Worm (Caenorhabditis elegans) whole organism, L2 larva: ENCODE measurements around the gene F37A8.1.
A peak's percentile ranks its signal among the peaks of the same experiment; 100 is the strongest.

Experiments used
- C34F6.9 ChIP-seq: fragments of 150-350 bp; optimal IDR thresholded peaks from 2 replicates; lab custom pipeline; 2014; ENCODE audit warnings: missing biosample characterization, missing genetic modification characterization
- F13H6.1 ChIP-seq: sonication (generic microtip); optimal IDR thresholded peaks from 2 replicates; lab custom pipeline; 2016; ENCODE audit warnings: missing genetic modification characterization, missing compliant biosample characterization
- R02D3.7 ChIP-seq: fragments of 150-350 bp; optimal IDR thresholded peaks from 2 replicates; lab custom pipeline; 2014; ENCODE audit warnings: missing biosample characterization, missing genetic modification characterization
- Y55F3AM.14 ChIP-seq: fragments of 200-800 bp; sonication (Bioruptor generic); optimal IDR thresholded peaks from 2 replicates; lab custom pipeline; 2018; ENCODE audit warnings: mild to moderate bottlenecking, missing genetic modification characterization, missing compliant biosample characterization
- ZK546.5 ChIP-seq: sonication (generic microtip); optimal IDR thresholded peaks from 2 replicates; lab custom pipeline; 2017; ENCODE audit warnings: missing biosample characterization, missing genetic modification characterization
- alr-1 ChIP-seq: fragments of 150-350 bp; optimal IDR thresholded peaks from 2 replicates; lab custom pipeline; 2014; ENCODE audit warnings: missing biosample characterization, missing genetic modification characterization
- aly-2 ChIP-seq: fragments of 150-350 bp; optimal IDR thresholded peaks from 2 replicates; lab custom pipeline; 2014; ENCODE audit warnings: missing biosample characterization, missing genetic modification characterization
- ama-1 ChIP-seq: fragments of 150-350 bp; optimal IDR thresholded peaks from 2 replicates; lab custom pipeline; 2018; ENCODE audit warnings: inconsistent platforms
- blmp-1 ChIP-seq: sonication (generic microtip); optimal IDR thresholded peaks from 2 replicates; lab custom pipeline; 2017; ENCODE audit warnings: missing genetic modification characterization, mild to moderate bottlenecking, missing compliant biosample characterization, antibody characterized with exemption, moderate library complexity; ENCODE audit not compliant: insufficient read depth
- ceh-16 ChIP-seq: fragments of 150-350 bp; optimal IDR thresholded peaks from 2 replicates; lab custom pipeline; 2014; ENCODE audit warnings: missing biosample characterization, missing genetic modification characterization
- ceh-82 ChIP-seq: fragments of 150-350 bp; optimal IDR thresholded peaks from 2 replicates; lab custom pipeline; 2014; ENCODE audit warnings: missing biosample characterization, missing genetic modification characterization
- crh-2 ChIP-seq: sonication (generic microtip); optimal IDR thresholded peaks from 2 replicates; lab custom pipeline; 2017; ENCODE audit warnings: missing biosample characterization, missing genetic modification characterization
- dmd-4 ChIP-seq: sonication (generic microtip); optimal IDR thresholded peaks from 2 replicates; lab custom pipeline; 2017; ENCODE audit warnings: missing biosample characterization, missing genetic modification characterization
- egl-27 ChIP-seq: sonication (generic microtip); optimal IDR thresholded peaks from 3 replicates; lab custom pipeline; 2017; ENCODE audit warnings: missing biosample characterization, missing genetic modification reagents, missing genetic modification characterization
- elt-1 ChIP-seq: fragments of 150-350 bp; optimal IDR thresholded peaks from 2 replicates; lab custom pipeline; 2014; ENCODE audit warnings: missing biosample characterization, missing genetic modification characterization
- elt-3 ChIP-seq: sonication (generic microtip); optimal IDR thresholded peaks from 2 replicates; lab custom pipeline; 2017; ENCODE audit warnings: missing biosample characterization, missing genetic modification characterization
- fos-1 ChIP-seq: fragments of 150-350 bp; optimal IDR thresholded peaks from 2 replicates; lab custom pipeline; 2014; ENCODE audit warnings: missing biosample characterization, missing genetic modification characterization
- gmeb-1 ChIP-seq: fragments of 150-350 bp; optimal IDR thresholded peaks from 2 replicates; lab custom pipeline; 2014; ENCODE audit warnings: missing biosample characterization, missing genetic modification characterization
- lin-11 ChIP-seq: fragments of 150-350 bp; sonication (generic microtip); optimal IDR thresholded peaks from 2 replicates; lab custom pipeline; 2014; ENCODE audit warnings: missing biosample characterization, missing genetic modification characterization, inconsistent platforms, mixed read lengths
- lin-13 ChIP-seq: fragments of 150-350 bp; optimal IDR thresholded peaks from 2 replicates; lab custom pipeline; 2014; ENCODE audit warnings: missing biosample characterization, missing genetic modification reagents, missing genetic modification characterization
- lin-39 ChIP-seq: fragments of 150-350 bp; optimal IDR thresholded peaks from 2 replicates; lab custom pipeline; 2014; ENCODE audit warnings: missing biosample characterization, missing genetic modification reagents, missing genetic modification characterization
- lsy-2 ChIP-seq, 2 experiments: fragments of 150-350 bp in 1 of 2; sonication (generic microtip) in 1 of 2; optimal IDR thresholded peaks; 2 replicates each; lab custom pipeline; 2014 to 2017; ENCODE audit warnings: missing biosample characterization in 2 of 2, missing genetic modification characterization in 2 of 2
- mab-5 ChIP-seq: fragments of 150-350 bp; optimal IDR thresholded peaks from 2 replicates; lab custom pipeline; 2014; ENCODE audit warnings: missing biosample characterization, missing genetic modification characterization
- mbf-1 ChIP-seq: sonication (generic microtip); optimal IDR thresholded peaks from 2 replicates; lab custom pipeline; 2017; ENCODE audit warnings: missing biosample characterization, missing genetic modification characterization
- mdl-1 ChIP-seq, 2 experiments: fragments of 150-350 bp in 1 of 2; sonication (generic microtip) in 1 of 2; optimal IDR thresholded peaks; 2 replicates each; lab custom pipeline; 2017; ENCODE audit warnings: missing biosample characterization in 2 of 2, missing genetic modification characterization in 2 of 2
- nhr-10 ChIP-seq: sonication (generic microtip); optimal IDR thresholded peaks from 2 replicates; lab custom pipeline; 2017; ENCODE audit warnings: missing biosample characterization, missing genetic modification characterization
- nhr-11 ChIP-seq: fragments of 150-350 bp; optimal IDR thresholded peaks from 2 replicates; lab custom pipeline; 2014; ENCODE audit warnings: missing biosample characterization, missing genetic modification characterization
- nhr-12 ChIP-seq: fragments of 150-350 bp; optimal IDR thresholded peaks from 2 replicates; lab custom pipeline; 2014; ENCODE audit warnings: missing biosample characterization, missing genetic modification characterization
- nhr-129 ChIP-seq: fragments of 150-350 bp; optimal IDR thresholded peaks from 2 replicates; lab custom pipeline; 2014; ENCODE audit warnings: missing biosample characterization, missing genetic modification characterization
- nhr-21 ChIP-seq: fragments of 150-350 bp; optimal IDR thresholded peaks from 2 replicates; lab custom pipeline; 2014; ENCODE audit warnings: missing biosample characterization, missing genetic modification characterization
- nhr-23 ChIP-seq: fragments of 150-350 bp; optimal IDR thresholded peaks from 2 replicates; lab custom pipeline; 2014; ENCODE audit warnings: missing biosample characterization, missing genetic modification reagents, missing genetic modification characterization
- nhr-25 ChIP-seq: fragments of 150-350 bp; sonication (generic microtip); optimal IDR thresholded peaks from 3 replicates; lab custom pipeline; 2014; ENCODE audit warnings: missing biosample characterization, missing genetic modification characterization
- nhr-6 ChIP-seq: fragments of 150-350 bp; optimal IDR thresholded peaks from 2 replicates; lab custom pipeline; 2014; ENCODE audit warnings: missing biosample characterization, missing genetic modification characterization
- nhr-77 ChIP-seq: fragments of 150-350 bp; optimal IDR thresholded peaks from 2 replicates; lab custom pipeline; 2014; ENCODE audit warnings: missing biosample characterization, missing genetic modification characterization
- peb-1 ChIP-seq: fragments of 150-350 bp; optimal IDR thresholded peaks from 2 replicates; lab custom pipeline; 2014; ENCODE audit warnings: missing biosample characterization, missing genetic modification characterization
- sem-4 ChIP-seq: fragments of 150-350 bp; optimal IDR thresholded peaks from 2 replicates; lab custom pipeline; 2014; ENCODE audit warnings: missing biosample characterization, missing genetic modification reagents, missing genetic modification characterization
- skn-1 ChIP-seq: sonication (generic microtip); optimal IDR thresholded peaks from 2 replicates; lab custom pipeline; 2017; ENCODE audit warnings: missing biosample characterization, missing genetic modification characterization
- sma-3 ChIP-seq: sonication (generic microtip); optimal IDR thresholded peaks from 2 replicates; lab custom pipeline; 2016; ENCODE audit warnings: missing genetic modification reagents, missing genetic modification characterization, missing compliant biosample characterization
- sma-9 ChIP-seq, 2 experiments: fragments of 150-350 bp in 1 of 2; sonication (generic microtip) in 1 of 2; optimal IDR thresholded peaks; 2 replicates each; lab custom pipeline; 2014 to 2016; ENCODE audit warnings: missing genetic modification characterization in 2 of 2, mild to moderate bottlenecking in 1 of 2, missing biosample characterization in 1 of 2, missing compliant biosample characterization in 1 of 2, missing genetic modification reagents in 1 of 2, moderate library complexity in 1 of 2
- snpc-4 ChIP-seq: fragments of 150-350 bp; optimal IDR thresholded peaks from 2 replicates; lab custom pipeline; 2014; ENCODE audit warnings: missing biosample characterization, missing genetic modification characterization
- unc-39 ChIP-seq: fragments of 150-350 bp; optimal IDR thresholded peaks from 2 replicates; lab custom pipeline; 2014; ENCODE audit warnings: missing biosample characterization, missing genetic modification characterization
- unc-55 ChIP-seq: fragments of 150-350 bp; sonication (generic microtip); optimal IDR thresholded peaks from 3 replicates; lab custom pipeline; 2014; ENCODE audit warnings: missing biosample characterization, missing genetic modification reagents, missing genetic modification characterization
- unc-62 ChIP-seq: fragments of 150-350 bp; optimal IDR thresholded peaks from 2 replicates; lab custom pipeline; 2014; ENCODE audit warnings: missing biosample characterization, missing genetic modification reagents, missing genetic modification characterization
- zag-1 ChIP-seq: fragments of 150-350 bp; optimal IDR thresholded peaks from 2 replicates; lab custom pipeline; 2014; ENCODE audit warnings: missing biosample characterization, missing genetic modification characterization
- ztf-1 ChIP-seq: fragments of 200-800 bp; sonication (Bioruptor generic); conservative IDR thresholded peaks from 2 replicates; pipeline ENCODE4 v1.3.6; 2022; ENCODE audit warnings: missing genetic modification characterization, missing compliant biosample characterization
- ztf-11 ChIP-seq: sonication (generic microtip); optimal IDR thresholded peaks from 2 replicates; lab custom pipeline; 2017; ENCODE audit warnings: missing biosample characterization, missing genetic modification characterization
- ztf-4 ChIP-seq: fragments of 150-350 bp; optimal IDR thresholded peaks from 2 replicates; lab custom pipeline; 2014; ENCODE audit warnings: missing biosample characterization, missing genetic modification characterization

F37A8.1 gene

DNA sequence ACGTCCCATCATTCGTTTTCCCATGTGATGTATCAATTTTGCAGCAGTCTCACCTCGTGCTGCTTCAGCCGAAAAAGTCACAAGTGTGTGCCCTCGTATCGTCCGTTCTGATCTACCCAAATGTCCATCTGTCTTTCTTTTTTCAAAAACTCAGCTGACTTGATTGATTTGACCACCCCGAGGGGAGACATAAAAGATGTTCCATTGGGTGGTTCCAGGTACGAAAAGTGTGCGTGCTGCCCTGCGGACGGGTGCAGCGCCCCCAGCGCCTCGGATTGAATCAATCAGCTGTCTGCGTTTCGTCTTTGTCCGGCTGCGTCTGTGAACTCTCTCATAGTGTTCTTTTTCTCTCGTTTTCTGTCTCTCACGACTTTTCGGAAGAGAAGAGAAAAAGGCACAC lies 25.0 kb downstream of the F37A8.1 start:
- no peak for TF ChIP-seq gmeb-1 (tag; lab: Kevin White, UChicago)
- TF ChIP-seq peb-1 (tag; lab: Kevin White, UChicago): no peak
- TF ChIP-seq nhr-12 (tag; lab: Kevin White, UChicago): no peak
- TF ChIP-seq nhr-21: peak; percentile 72
- no peak for TF ChIP-seq ztf-11
- TF ChIP-seq nhr-129 (tag; lab: Kevin White, UChicago): peak; percentile 85
- no peak for TF ChIP-seq unc-62 (GFP tag; lab: Kevin White, UChicago)
- peak; percentile 18 for TF ChIP-seq lin-11 (tag; lab: Kevin White, UChicago)
- peak in 1 of 2 experiments; percentile 69 for TF ChIP-seq lsy-2 (tag; optimal IDR thresholded peaks at IDR 0.05; lab: Kevin White, UChicago)
- peak; percentile 40 for TF ChIP-seq unc-55 (GFP tag; lab: Kevin White, UChicago)
- peak; percentile 12 for TF ChIP-seq blmp-1 (tag; lab: Kevin White, UChicago)
- peak; percentile 85 for TF ChIP-seq sem-4 (tag; lab: Kevin White, UChicago)
- no peak for TF ChIP-seq nhr-23 (tag; lab: Kevin White, UChicago)
- TF ChIP-seq egl-27 (tag; lab: Kevin White, UChicago): peak; percentile 51
- peak; percentile 0 for TF ChIP-seq crh-2 (tag; lab: Kevin White, UChicago)
- TF ChIP-seq C34F6.9 (tag; lab: Kevin White, UChicago): peak; percentile 72
- TF ChIP-seq alr-1 (tag; lab: Kevin White, UChicago): no peak
- TF ChIP-seq skn-1 (tag; lab: Kevin White, UChicago): no peak
- TF ChIP-seq F13H6.1 (tag; lab: Kevin White, UChicago): peak; percentile 66
- no peak for TF ChIP-seq zag-1 (tag; lab: Kevin White, UChicago)
- TF ChIP-seq sma-3 (GFP tag; lab: Kevin White, UChicago): peak; percentile 30
- TF ChIP-seq fos-1 (tag; lab: Kevin White, UChicago): peak; percentile 23
- no peak for TF ChIP-seq unc-39 (tag; lab: Kevin White, UChicago)
- no peak for TF ChIP-seq aly-2 (tag; lab: Kevin White, UChicago)
- peak; percentile 38 for TF ChIP-seq mab-5 (tag; lab: Kevin White, UChicago)
- TF ChIP-seq mdl-1 (tag; optimal IDR thresholded peaks at IDR 0.05; lab: Kevin White, UChicago): peak in 1 of 2 experiments; percentile 63
- TF ChIP-seq ztf-4 (tag; lab: Kevin White, UChicago): no peak
- TF ChIP-seq Y55F3AM.14 (GFP tag; lab: Kevin White, UChicago): peak; percentile 61
- TF ChIP-seq ZK546.5 (tag; lab: Kevin White, UChicago): no peak
- no peak for TF ChIP-seq nhr-77 (tag; lab: Kevin White, UChicago)
- TF ChIP-seq dmd-4 (tag; lab: Kevin White, UChicago): no peak
- no peak for TF ChIP-seq elt-3
- no peak for TF ChIP-seq elt-1
- no peak for TF ChIP-seq ceh-82
- TF ChIP-seq ztf-1 (GFP tag; lab: Robert Waterston, UW): no peak
- TF ChIP-seq ama-1 (lab: Kevin White, UChicago): peak; percentile 3
- TF ChIP-seq lin-13 (GFP tag; lab: Kevin White, UChicago): peak; percentile 2
- TF ChIP-seq lin-39: no peak
- TF ChIP-seq ceh-16: peak; percentile 72
- TF ChIP-seq R02D3.7 (tag; lab: Kevin White, UChicago): no peak
- TF ChIP-seq sma-9 (GFP tag; optimal IDR thresholded peaks at IDR 0.05; lab: Kevin White, UChicago): peak; percentile 89
- TF ChIP-seq sma-9 (tag; optimal IDR thresholded peaks at IDR 0.05; lab: Kevin White, UChicago): no peak
- peak; percentile 79 for TF ChIP-seq nhr-25 (tag; lab: Kevin White, UChicago)
- peak; percentile 47 for TF ChIP-seq nhr-6 (tag; lab: Kevin White, UChicago)
- TF ChIP-seq nhr-11: no peak
- TF ChIP-seq snpc-4 (tag; lab: Kevin White, UChicago): no peak
- TF ChIP-seq, all 48 proteins: peak for 22

DNA sequence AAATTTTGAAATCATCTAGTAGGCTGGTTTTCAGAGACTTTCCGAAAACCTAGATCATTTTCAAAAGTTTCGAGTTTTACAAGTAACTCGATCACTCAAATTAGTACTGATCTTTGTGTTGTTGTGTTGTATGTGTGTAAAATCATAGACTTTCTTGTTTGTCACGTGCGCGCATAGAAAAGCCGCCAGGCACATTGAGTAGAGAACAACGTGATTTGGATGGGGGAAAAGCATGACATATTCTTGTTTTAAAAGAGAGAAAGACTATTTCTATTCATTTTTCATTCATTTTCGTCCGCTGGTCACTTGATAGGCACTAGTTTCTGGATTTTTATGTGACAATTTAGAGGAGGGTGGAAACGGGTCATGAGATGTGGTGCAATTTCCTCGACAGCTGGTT lies 26.0 kb downstream of the F37A8.1 start:
- no peak for TF ChIP-seq gmeb-1 (tag; lab: Kevin White, UChicago)
- no peak for TF ChIP-seq elt-1
- no peak for TF ChIP-seq nhr-11
- no peak for TF ChIP-seq aly-2 (tag; lab: Kevin White, UChicago)
- TF ChIP-seq skn-1 (tag; lab: Kevin White, UChicago): no peak
- TF ChIP-seq ztf-11: no peak
- TF ChIP-seq nhr-25 (tag; lab: Kevin White, UChicago): peak; percentile 46
- no peak for TF ChIP-seq ceh-16
- TF ChIP-seq nhr-21: peak; percentile 33
- TF ChIP-seq F13H6.1 (tag; lab: Kevin White, UChicago): no peak
- TF ChIP-seq unc-62 (GFP tag; lab: Kevin White, UChicago): no peak
- TF ChIP-seq unc-39 (tag; lab: Kevin White, UChicago): no peak
- TF ChIP-seq lin-11 (tag; lab: Kevin White, UChicago): no peak
- TF ChIP-seq mab-5 (tag; lab: Kevin White, UChicago): peak; percentile 7
- TF ChIP-seq sma-3 (GFP tag; lab: Kevin White, UChicago): no peak
- TF ChIP-seq egl-27 (tag; lab: Kevin White, UChicago): no peak
- TF ChIP-seq mbf-1 (tag; lab: Kevin White, UChicago): no peak
- no peak for TF ChIP-seq alr-1 (tag; lab: Kevin White, UChicago)
- peak in 1 of 2 experiments; percentile 76 for TF ChIP-seq lsy-2 (tag; optimal IDR thresholded peaks at IDR 0.05; lab: Kevin White, UChicago)
- TF ChIP-seq elt-3: no peak
- peak; percentile 27 for TF ChIP-seq unc-55 (GFP tag; lab: Kevin White, UChicago)
- TF ChIP-seq C34F6.9 (tag; lab: Kevin White, UChicago): peak; percentile 61
- TF ChIP-seq ztf-1 (GFP tag; lab: Robert Waterston, UW): no peak
- no peak for TF ChIP-seq nhr-77 (tag; lab: Kevin White, UChicago)
- TF ChIP-seq fos-1 (tag; lab: Kevin White, UChicago): no peak
- no peak for TF ChIP-seq nhr-10
- no peak for TF ChIP-seq ZK546.5 (tag; lab: Kevin White, UChicago)
- TF ChIP-seq R02D3.7 (tag; lab: Kevin White, UChicago): no peak
- no peak for TF ChIP-seq nhr-6 (tag; lab: Kevin White, UChicago)
- TF ChIP-seq ztf-4 (tag; lab: Kevin White, UChicago): no peak
- no peak for TF ChIP-seq ceh-82
- no peak for TF ChIP-seq dmd-4 (tag; lab: Kevin White, UChicago)
- peak; percentile 78 for TF ChIP-seq sma-9 (GFP tag; optimal IDR thresholded peaks at IDR 0.05; lab: Kevin White, UChicago)
- TF ChIP-seq sma-9 (tag; optimal IDR thresholded peaks at IDR 0.05; lab: Kevin White, UChicago): no peak
- no peak for TF ChIP-seq ama-1 (lab: Kevin White, UChicago)
